Worm (Caenorhabditis elegans): ENCODE measurements around the gene pqn-18.

The pqn-18 gene

DNA sequence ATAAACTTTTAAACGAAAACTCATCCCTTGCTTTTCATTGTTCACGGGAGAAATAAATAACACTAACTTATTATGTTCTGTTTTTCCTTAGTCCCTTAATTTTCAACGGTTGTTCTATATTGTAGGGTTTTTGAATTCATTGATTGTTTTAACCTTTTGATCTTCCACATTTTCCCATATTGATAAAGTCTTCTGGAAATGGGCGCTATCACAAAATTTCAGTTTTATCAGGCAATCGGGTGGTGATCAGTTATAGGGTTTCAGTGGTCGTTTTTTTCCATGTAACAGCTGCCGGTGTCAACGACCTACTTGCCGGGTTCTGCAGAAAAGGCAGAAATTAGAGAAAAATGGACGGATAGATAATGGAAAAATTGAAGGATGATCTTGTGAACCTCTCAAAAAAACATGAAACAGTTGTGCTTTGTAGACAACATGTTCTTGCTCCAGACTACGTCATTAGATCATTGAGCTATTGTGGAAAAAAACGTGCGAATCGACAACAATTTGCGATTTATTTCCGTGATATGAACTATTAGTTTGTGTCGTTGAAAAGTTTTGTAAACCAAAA, 37.7 kb upstream of the pqn-18 start:
- peak; percentile 5 for TF ChIP-seq ceh-28 (tag; optimal IDR thresholded peaks at IDR 0.05)
- no peak for TF ChIP-seq fkh-10 (GFP tag; optimal IDR thresholded peaks at IDR 0.05)
- peak; percentile 70 for TF ChIP-seq elt-2 (tag; optimal IDR thresholded peaks at IDR 0.05)
- TF ChIP-seq hmg-11 (tag; optimal IDR thresholded peaks at IDR 0.05): no peak
- TF ChIP-seq egl-5 (tag; optimal IDR thresholded peaks at IDR 0.05): peak; percentile 19
- peak; percentile 28 for TF ChIP-seq lin-39 (tag; optimal IDR thresholded peaks at IDR 0.05)
- TF ChIP-seq nfya-1 (tag; optimal IDR thresholded peaks at IDR 0.05; ENCODE audit: insufficient read depth): peak; percentile 31
- peak; percentile 63 for TF ChIP-seq pqm-1 (tag; optimal IDR thresholded peaks at IDR 0.05)

DNA sequence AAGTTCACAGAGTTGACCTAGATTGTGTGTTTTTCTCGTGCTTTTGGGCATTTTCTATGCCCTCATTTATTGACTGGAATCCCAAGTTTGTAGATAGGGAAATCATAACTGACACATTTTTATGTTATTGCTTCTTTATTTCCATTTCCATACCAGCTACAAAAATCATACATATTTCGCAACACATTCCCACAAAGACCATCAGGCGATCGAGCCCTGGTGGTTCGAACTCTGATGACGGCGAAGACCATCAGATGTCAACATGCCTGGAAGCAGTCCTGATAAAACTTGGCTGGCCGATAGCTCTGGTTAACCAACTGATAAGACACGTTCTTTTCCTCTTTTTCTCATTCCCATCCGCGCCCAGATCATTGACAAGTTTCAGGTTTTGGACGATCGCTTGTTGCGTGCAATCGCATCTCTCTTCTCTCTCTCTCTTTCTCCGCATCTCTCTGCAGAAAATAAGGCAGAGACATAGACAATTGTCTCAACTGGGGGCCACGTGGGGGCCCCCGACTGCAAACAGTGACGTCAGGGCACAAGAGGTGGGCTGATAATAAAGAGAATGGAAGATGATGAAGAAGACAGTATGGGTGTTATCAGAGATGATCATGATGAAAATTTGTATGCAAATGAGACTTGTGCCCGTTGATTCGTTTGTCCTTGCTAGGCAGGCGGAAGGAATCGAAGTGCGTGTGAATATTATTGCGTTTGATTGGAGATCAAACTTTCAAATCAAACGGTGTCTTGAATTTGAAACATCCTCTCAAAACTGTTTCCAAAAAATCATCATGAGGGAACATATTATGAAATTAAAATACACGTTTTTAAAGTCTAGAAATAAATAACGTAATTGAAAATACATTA, 35.4 kb upstream of the pqn-18 start:
- TF ChIP-seq nhr-67 (tag; optimal IDR thresholded peaks at IDR 0.05): no peak
- peak; percentile 82 for TF ChIP-seq nhr-77 (tag; optimal IDR thresholded peaks at IDR 0.05)
- TF ChIP-seq nhr-11 (tag; optimal IDR thresholded peaks at IDR 0.05): no peak
- no peak for TF ChIP-seq elt-1 (tag; optimal IDR thresholded peaks at IDR 0.05)
- no peak for TF ChIP-seq sea-2 (GFP tag; optimal IDR thresholded peaks at IDR 0.05)
- peak; percentile 65 for TF ChIP-seq lsy-12 (tag; optimal IDR thresholded peaks at IDR 0.05)
- peak; percentile 1 for TF ChIP-seq hmg-11 (tag; optimal IDR thresholded peaks at IDR 0.05)
- no peak for TF ChIP-seq ceh-82 (tag; optimal IDR thresholded peaks at IDR 0.05)
- no peak for TF ChIP-seq ZK546.5 (tag; optimal IDR thresholded peaks at IDR 0.05)
- peak; percentile 89 for TF ChIP-seq fos-1 (tag; optimal IDR thresholded peaks at IDR 0.05)
- TF ChIP-seq zag-1 (tag; optimal IDR thresholded peaks at IDR 0.05): no peak
- no peak for TF ChIP-seq ama-1 (optimal IDR thresholded peaks at IDR 0.05)
- TF ChIP-seq skn-1 (tag; optimal IDR thresholded peaks at IDR 0.05): peak; percentile 61
- no peak for TF ChIP-seq fkh-10 (GFP tag; optimal IDR thresholded peaks at IDR 0.05)
- TF ChIP-seq R02D3.7 (tag; optimal IDR thresholded peaks at IDR 0.05): peak; percentile 63
- TF ChIP-seq elt-2 (tag; optimal IDR thresholded peaks at IDR 0.05): peak; percentile 100
- TF ChIP-seq daf-12 (tag; optimal IDR thresholded peaks at IDR 0.05): no peak
- TF ChIP-seq nhr-28 (tag; optimal IDR thresholded peaks at IDR 0.05): peak; percentile 38
- no peak for TF ChIP-seq nhr-237 (tag; optimal IDR thresholded peaks at IDR 0.05)
- peak; percentile 91 for TF ChIP-seq nhr-25 (tag; optimal IDR thresholded peaks at IDR 0.05)
- TF ChIP-seq lin-15B (tag; optimal IDR thresholded peaks at IDR 0.05): peak; percentile 12
- peak; percentile 77 for TF ChIP-seq pha-4 (tag; optimal IDR thresholded peaks at IDR 0.05)
- TF ChIP-seq jun-1 (tag; optimal IDR thresholded peaks at IDR 0.05): peak; percentile 96
- peak; percentile 94 for TF ChIP-seq nhr-43 (tag; optimal IDR thresholded peaks at IDR 0.05; ENCODE audit: poor library complexity, severe bottlenecking)
- TF ChIP-seq mml-1 (tag; optimal IDR thresholded peaks at IDR 0.05): no peak
- no peak for TF ChIP-seq unc-39 (tag; optimal IDR thresholded peaks at IDR 0.05)
- TF ChIP-seq egl-5 (tag; optimal IDR thresholded peaks at IDR 0.05): peak; percentile 27
- peak; percentile 41 to 74 (median 43) for TF ChIP-seq elt-3 (tag; optimal IDR thresholded peaks at IDR 0.05)
- TF ChIP-seq lin-39 (tag; optimal IDR thresholded peaks at IDR 0.05): peak; percentile 13
- peak; percentile 18 for TF ChIP-seq snpc-4 (tag; optimal IDR thresholded peaks at IDR 0.05)
- no peak for TF ChIP-seq aly-2 (tag; optimal IDR thresholded peaks at IDR 0.05)
- TF ChIP-seq ceh-16 (tag; optimal IDR thresholded peaks at IDR 0.05): no peak
- TF ChIP-seq ztf-4 (tag; optimal IDR thresholded peaks at IDR 0.05): no peak
- TF ChIP-seq nhr-12 (tag; optimal IDR thresholded peaks at IDR 0.05): no peak
- TF ChIP-seq nhr-76 (tag; optimal IDR thresholded peaks at IDR 0.05): peak; percentile 64
- TF ChIP-seq fkh-2 (tag; optimal IDR thresholded peaks at IDR 0.05): no peak
- no peak for TF ChIP-seq ceh-9 (tag; optimal IDR thresholded peaks at IDR 0.05)
- peak; percentile 76 for TF ChIP-seq ceh-28 (tag; optimal IDR thresholded peaks at IDR 0.05)
- TF ChIP-seq unc-62 (GFP tag; optimal IDR thresholded peaks at IDR 0.05): peak; percentile 71
- TF ChIP-seq eor-1 (tag; optimal IDR thresholded peaks at IDR 0.05): no peak
- TF ChIP-seq ztf-11 (tag; optimal IDR thresholded peaks at IDR 0.05): no peak
- TF ChIP-seq egl-27 (tag; optimal IDR thresholded peaks at IDR 0.05): peak; percentile 89
- TF ChIP-seq nfya-1 (tag; optimal IDR thresholded peaks at IDR 0.05; ENCODE audit: insufficient read depth): peak; percentile 76
- peak; percentile 60 for TF ChIP-seq tbx-2 (tag; optimal IDR thresholded peaks at IDR 0.05)
- TF ChIP-seq pqm-1 (tag; optimal IDR thresholded peaks at IDR 0.05): peak; percentile 98
- TF ChIP-seq nhr-23 (tag; optimal IDR thresholded peaks at IDR 0.05): peak; percentile 92
- TF ChIP-seq mdl-1 (tag; optimal IDR thresholded peaks at IDR 0.05): peak; percentile 99

All from whole organism, L3 larva.